Fruit fly (Drosophila melanogaster) whole organism, pupa: Measurements from ENCODE around the gene CIA30.

Source experiments
- CG10348 ChIP-seq: fragments of 200-800 bp; sonication (Bioruptor generic); IDR thresholded peaks from 2 replicates; pipeline ENCODE4 v1.3.6; 2022; ENCODE audit warnings: missing biosample characterization, missing genetic modification characterization
- CG12605 ChIP-seq: fragments of 200-800 bp; sonication (Bioruptor generic); IDR thresholded peaks from 2 replicates; pipeline ENCODE4 v1.3.6; 2022; ENCODE audit warnings: missing biosample characterization, missing genetic modification characterization
- CG13204 ChIP-seq: fragments of 200-800 bp; sonication (Bioruptor generic); optimal IDR thresholded peaks from 2 replicates; lab custom pipeline; 2018; ENCODE audit warnings: missing biosample characterization, mild to moderate bottlenecking, missing genetic modification characterization, moderate library complexity
- CG14655 ChIP-seq: fragments of 200-800 bp; sonication (Bioruptor generic); optimal IDR thresholded peaks from 3 replicates; lab custom pipeline; 2017; ENCODE audit warnings: mild to moderate bottlenecking, missing biosample characterization, missing genetic modification reagents, missing genetic modification characterization
- CG15710 ChIP-seq: fragments of 200-800 bp; sonication (Bioruptor generic); optimal IDR thresholded peaks from 2 replicates; lab custom pipeline; 2018; ENCODE audit warnings: missing biosample characterization, mild to moderate bottlenecking, missing genetic modification characterization, moderate library complexity
- CG17806 ChIP-seq: fragments of 200-800 bp; sonication (Bioruptor generic); optimal IDR thresholded peaks from 2 replicates; lab custom pipeline; 2018; ENCODE audit warnings: missing biosample characterization, mild to moderate bottlenecking, missing genetic modification characterization, moderate library complexity
- CG32121 ChIP-seq: fragments of 200-800 bp; sonication (Bioruptor generic); IDR thresholded peaks from 2 replicates; pipeline ENCODE4 v1.3.6; 2022; ENCODE audit warnings: missing biosample characterization, missing genetic modification characterization
- CG34367 ChIP-seq: fragments of 200-800 bp; sonication (Bioruptor generic); optimal IDR thresholded peaks from 2 replicates; lab custom pipeline; 2018; ENCODE audit warnings: missing biosample characterization, mild to moderate bottlenecking, missing genetic modification characterization
- CG4496 ChIP-seq: fragments of 200-800 bp; sonication (Bioruptor generic); IDR thresholded peaks from 3 replicates; pipeline ENCODE4 v1.3.6; 2022; ENCODE audit warnings: missing biosample characterization, missing genetic modification characterization
- CG8159 ChIP-seq: fragments of 200-800 bp; sonication (Bioruptor generic); optimal IDR thresholded peaks from 3 replicates; lab custom pipeline; 2018; ENCODE audit warnings: missing biosample characterization, mild to moderate bottlenecking, missing genetic modification characterization, moderate library complexity
- CG8301 ChIP-seq: fragments of 200-800 bp; sonication (Bioruptor generic); optimal IDR thresholded peaks from 2 replicates; lab custom pipeline; 2018; ENCODE audit warnings: missing biosample characterization, mild to moderate bottlenecking, missing genetic modification characterization
- CG9948 ChIP-seq: fragments of 200-800 bp; sonication (Bioruptor generic); optimal IDR thresholded peaks from 2 replicates; lab custom pipeline; 2018; ENCODE audit warnings: missing biosample characterization, mild to moderate bottlenecking, missing genetic modification characterization, moderate library complexity
- D1 ChIP-seq: fragments of 200-800 bp; sonication (Bioruptor generic); optimal IDR thresholded peaks from 2 replicates; lab custom pipeline; 2018; ENCODE audit warnings: missing biosample characterization, mild to moderate bottlenecking, missing genetic modification characterization, moderate library complexity
- EcR ChIP-seq: fragments of 200-800 bp; sonication (Bioruptor generic); optimal IDR thresholded peaks from 3 replicates; lab custom pipeline; 2019; ENCODE audit warnings: missing biosample characterization, missing genetic modification characterization, mild to moderate bottlenecking, moderate library complexity, missing genetic modification reagents
- Ets98B ChIP-seq: fragments of 200-800 bp; sonication (Bioruptor generic); IDR thresholded peaks from 2 replicates; pipeline ENCODE4 v1.3.6; 2022; ENCODE audit warnings: missing biosample characterization, missing genetic modification characterization
- Pif1A ChIP-seq: fragments of 200-800 bp; sonication (Bioruptor generic); optimal IDR thresholded peaks from 3 replicates; lab custom pipeline; 2016; ENCODE audit warnings: missing biosample characterization, missing genetic modification characterization
- Pif1B ChIP-seq: fragments of 200-800 bp; sonication (Bioruptor generic); optimal IDR thresholded peaks from 3 replicates; lab custom pipeline; 2016; ENCODE audit warnings: missing biosample characterization, missing genetic modification characterization
- Snoo ChIP-seq: fragments of 200-800 bp; sonication (Bioruptor generic); optimal IDR thresholded peaks from 3 replicates; lab custom pipeline; 2017; ENCODE audit warnings: missing biosample characterization, mild to moderate bottlenecking, missing genetic modification characterization, inconsistent platforms
- fd96Ca ChIP-seq: fragments of 200-800 bp; sonication (Bioruptor generic); IDR thresholded peaks from 3 replicates; pipeline ENCODE4 v1.3.6; 2022; ENCODE audit warnings: missing biosample characterization, missing genetic modification characterization
- gl ChIP-seq: fragments of 200-800 bp; sonication (Bioruptor generic); optimal IDR thresholded peaks from 2 replicates; lab custom pipeline; 2018; ENCODE audit warnings: missing biosample characterization, mild to moderate bottlenecking, missing genetic modification characterization
- rn ChIP-seq: fragments of 200-800 bp; sonication (Bioruptor generic); IDR thresholded peaks from 2 replicates; pipeline ENCODE4 v1.3.6; 2022; ENCODE audit warnings: missing biosample characterization, missing genetic modification characterization

CIA30 gene

dm6 chr3R:29736678-29737093, at the start of gene CIA30, which contains the start of gene CG7601:
CIA30 (plus strand) TSS chr3R:29736965.
CG7601 (minus strand) TSS chr3R:29736745.
- peak; percentile 98 for TF ChIP-seq CG9948
- peak; percentile 98 for TF ChIP-seq CG8159 (tag; lab: Kevin White, UChicago)
- TF ChIP-seq CG8301 (tag; lab: Kevin White, UChicago), result peak; percentile 98
- peak; percentile 98 for TF ChIP-seq gl (tag; lab: Kevin White, UChicago)
- TF ChIP-seq CG15710 (tag; lab: Kevin White, UChicago), result peak; percentile 99
- TF ChIP-seq CG12605 (GFP tag; lab: Robert Waterston, UW), result peak; percentile 100
- TF ChIP-seq EcR (GFP tag; lab: Kevin White, UChicago), result peak; percentile 61
- no peak for TF ChIP-seq D1 (tag; lab: Kevin White, UChicago)
- peak; percentile 100 for TF ChIP-seq Pif1A
- peak; percentile 99 for TF ChIP-seq Snoo (tag; lab: Kevin White, UChicago)
- peak; percentile 96 for TF ChIP-seq CG34367 (tag; lab: Kevin White, UChicago)
- TF ChIP-seq CG4496, result peak; percentile 100
- TF ChIP-seq rn, result peak; percentile 100
- TF ChIP-seq CG10348 (GFP tag; lab: Robert Waterston, UW), result peak; percentile 100
- TF ChIP-seq Pif1B, result peak; percentile 98
- TF ChIP-seq CG14655, result peak; percentile 99
- TF ChIP-seq fd96Ca (GFP tag; lab: Robert Waterston, UW), result peak; percentile 100
- peak; percentile 99 for TF ChIP-seq CG17806 (tag; lab: Kevin White, UChicago)
- peak; percentile 100 for TF ChIP-seq Ets98B (GFP tag; lab: Robert Waterston, UW)
- TF ChIP-seq CG13204 (GFP tag; lab: Kevin White, UChicago), result no peak
- TF ChIP-seq CG32121 (GFP tag; lab: Robert Waterston, UW), result peak; percentile 100

- TF ChIP-seq Snoo (tag; lab: Kevin White, UChicago), result no peak
- TF ChIP-seq D1 (tag; lab: Kevin White, UChicago), result no peak
- TF ChIP-seq gl (tag; lab: Kevin White, UChicago), result no peak
- no peak for TF ChIP-seq CG32121 (GFP tag; lab: Robert Waterston, UW)
- no peak for TF ChIP-seq CG4496
- no peak for TF ChIP-seq rn
These were observed 47.6 kb upstream of the CIA30 start, which contains the start of gene Obp99c for dm6 chr3R:29689211-29689610. Obp99c (minus strand) TSS chr3R:29689311.

dm6 chr3R:29689833-29690538, 46.8 kb upstream of the CIA30 start:
- TF ChIP-seq CG4496 (0 out of 3 replicates have a peak, but pooled peaks have one; percentile 21), Pif1A (no peak), CG10348 (GFP tag; lab: Robert Waterston, UW) (no peak), fd96Ca (GFP tag; lab: Robert Waterston, UW) (0 out of 3 replicates have a peak, but pooled peaks have one; percentile 28), D1 (tag; lab: Kevin White, UChicago) (no peak), CG8159 (tag; lab: Kevin White, UChicago) (peak; percentile 46), CG9948 (peak; percentile 8), Pif1B (no peak), CG14655 (peak; percentile 11), rn (no peak)

- peak; percentile 57 for TF ChIP-seq CG9948
- no peak for TF ChIP-seq CG4496
- TF ChIP-seq CG13204 (GFP tag; lab: Kevin White, UChicago), result no peak
- TF ChIP-seq CG8159 (tag; lab: Kevin White, UChicago), result peak; percentile 77
- TF ChIP-seq EcR (GFP tag; lab: Kevin White, UChicago), result no peak
- no peak for TF ChIP-seq D1 (tag; lab: Kevin White, UChicago)
- no peak for TF ChIP-seq CG10348 (GFP tag; lab: Robert Waterston, UW)
- TF ChIP-seq CG12605 (GFP tag; lab: Robert Waterston, UW), result no peak
- no peak for TF ChIP-seq fd96Ca (GFP tag; lab: Robert Waterston, UW)
- peak; percentile 62 for TF ChIP-seq CG15710 (tag; lab: Kevin White, UChicago)
- peak; percentile 40 for TF ChIP-seq CG8301 (tag; lab: Kevin White, UChicago)
- TF ChIP-seq Pif1B, result peak; percentile 1
- no peak for TF ChIP-seq rn
- TF ChIP-seq CG14655, result peak; percentile 49
- TF ChIP-seq gl (tag; lab: Kevin White, UChicago), result no peak
- TF ChIP-seq CG32121 (GFP tag; lab: Robert Waterston, UW), result no peak
- TF ChIP-seq Ets98B (GFP tag; lab: Robert Waterston, UW), result peak; percentile 29
- TF ChIP-seq CG34367 (tag; lab: Kevin White, UChicago), result peak; percentile 57
- TF ChIP-seq Pif1A, result peak; percentile 54
- TF ChIP-seq CG17806 (tag; lab: Kevin White, UChicago), result peak; percentile 60
- TF ChIP-seq Snoo (tag; lab: Kevin White, UChicago), result no peak
These were observed 46.3 kb upstream of the CIA30 start for dm6 chr3R:29690539-29690852.

- no peak for TF ChIP-seq CG8159 (tag; lab: Kevin White, UChicago)
- peak; percentile 10; the same call in 1 of the 3 replicates for TF ChIP-seq fd96Ca (GFP tag; lab: Robert Waterston, UW)
- peak; percentile 47; the same call in 1 of the 3 replicates for TF ChIP-seq CG4496
These were observed 45.7 kb upstream of the CIA30 start for dm6 chr3R:29690960-29691527.
